Worm (Caenorhabditis elegans) whole organism, dauer: ENCODE measurements around the gene exc-9.

Experiments used
- unc-62 ChIP-seq: sonication (generic microtip); optimal IDR thresholded peaks from 2 replicates; lab custom pipeline; 2017; ENCODE audit warnings: missing biosample characterization, missing genetic modification reagents, missing genetic modification characterization

The exc-9 gene

DNA sequence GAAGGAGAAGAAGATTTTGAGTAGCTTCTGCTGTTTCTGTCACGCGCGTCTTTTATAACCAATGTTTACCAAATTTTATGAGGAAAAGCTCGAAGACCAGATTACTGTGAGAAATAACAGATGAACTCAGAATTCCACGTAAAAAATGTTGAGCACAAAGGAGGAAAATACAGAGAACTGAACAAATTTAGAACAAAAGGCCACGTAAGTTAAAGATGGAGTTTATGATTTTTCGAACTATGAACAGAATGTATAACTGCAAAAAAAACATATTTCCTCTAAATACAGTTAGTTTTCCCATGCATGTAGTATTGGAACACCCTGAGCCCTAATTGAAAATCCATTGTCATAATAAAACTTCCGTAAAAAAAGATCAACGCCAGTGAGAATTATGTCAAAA is at the start of gene exc-9:
Gene exc-9 (minus strand): TSS at position 101 of the 400 bp plus-strand sequence.
- TF ChIP-seq unc-62: no peak

DNA sequence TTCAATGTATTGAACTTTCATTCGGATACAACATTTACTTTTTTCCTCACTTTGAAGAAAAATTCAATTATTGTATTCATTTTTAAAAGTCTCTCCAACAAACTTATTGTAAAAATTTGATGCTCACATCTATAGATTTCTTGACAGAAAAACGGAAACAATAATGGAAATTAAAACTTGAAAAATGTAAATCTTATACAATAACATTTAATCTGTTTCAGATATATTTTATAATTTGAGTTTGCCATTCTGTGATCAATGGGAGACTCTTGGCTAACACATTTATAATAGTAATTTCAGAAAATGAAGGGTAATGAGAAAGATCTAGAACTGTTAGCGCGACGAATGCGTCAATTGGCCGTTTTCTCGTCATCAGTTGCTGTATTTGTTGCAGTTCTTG is 47.6 kb upstream of the exc-9 start, which contains the start of gene col-115:
Gene col-115 (plus strand): TSS at position 301 of the 400 bp plus-strand sequence.
- TF ChIP-seq unc-62: no peak

DNA sequence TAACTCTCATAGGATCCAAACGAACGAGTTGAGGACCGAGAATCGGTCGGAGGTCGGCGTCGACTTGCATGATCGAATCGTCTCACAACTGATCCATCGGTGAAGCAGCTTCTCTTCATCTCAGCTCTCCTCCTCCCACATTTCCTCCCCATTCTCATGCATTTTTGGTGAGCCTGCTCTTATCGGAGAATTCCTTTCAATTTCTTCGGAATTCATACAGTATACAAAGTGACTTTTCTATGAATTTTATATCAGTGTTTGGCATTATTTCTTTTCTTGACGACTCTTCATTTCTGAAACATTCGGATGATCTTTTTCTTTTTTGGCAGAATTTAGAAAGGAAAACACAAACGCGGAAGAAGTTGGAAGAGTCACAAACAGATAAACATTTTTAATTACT is 46.3 kb upstream of the exc-9 start, which contains the start of gene mec-17:
Gene mec-17 (minus strand): TSS at position 101 of the 400 bp plus-strand sequence.
- TF ChIP-seq unc-62: no peak

DNA sequence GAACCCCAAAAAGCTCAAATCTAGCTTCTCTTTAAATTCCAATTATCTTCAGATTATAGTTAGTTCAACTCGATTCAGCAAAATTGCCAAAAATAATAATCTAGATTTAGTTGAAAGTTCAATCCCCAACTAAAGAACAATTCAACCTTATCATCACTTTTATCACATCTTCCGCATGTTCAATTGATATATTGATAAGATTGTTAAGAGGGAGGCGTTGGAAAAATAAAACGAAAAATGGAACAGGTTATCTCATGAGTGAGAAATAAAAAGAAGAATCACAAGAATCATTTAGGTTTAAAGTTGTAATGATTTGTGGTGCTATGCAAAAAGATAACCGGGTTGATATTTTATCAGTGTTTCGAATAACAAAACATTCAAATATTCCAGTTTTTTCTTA is 44.9 kb upstream of the exc-9 start:
- no peak for TF ChIP-seq unc-62

DNA sequence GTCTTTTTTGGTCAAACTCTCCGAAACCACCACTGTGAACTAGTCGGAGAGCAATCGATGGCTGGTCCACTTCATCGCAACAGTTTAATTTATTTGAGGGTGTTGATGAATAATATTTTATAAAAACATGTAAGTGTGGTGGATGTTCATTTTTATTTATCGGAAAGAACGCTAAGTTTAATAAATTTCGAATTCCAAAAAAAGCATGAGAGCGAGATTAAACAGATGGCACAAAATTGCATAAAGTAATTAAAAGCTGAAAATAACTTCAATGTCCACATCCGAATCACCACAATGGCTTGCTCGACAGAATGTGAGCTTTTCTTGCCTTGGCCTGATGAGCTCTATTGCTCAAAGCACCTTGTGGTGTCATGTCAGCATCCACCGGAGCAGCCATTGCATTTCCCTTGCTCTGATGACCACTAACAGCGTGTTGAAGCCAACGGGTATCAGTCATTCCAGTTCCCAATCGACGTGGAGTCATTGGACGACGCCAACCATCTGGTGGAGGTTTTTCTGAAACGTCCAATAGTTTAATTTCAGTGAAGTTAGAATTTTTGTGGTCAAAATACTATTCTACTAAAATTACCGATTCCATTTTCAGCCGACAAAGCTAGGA is 43.0 kb upstream of the exc-9 start:
- no peak for TF ChIP-seq unc-62

DNA sequence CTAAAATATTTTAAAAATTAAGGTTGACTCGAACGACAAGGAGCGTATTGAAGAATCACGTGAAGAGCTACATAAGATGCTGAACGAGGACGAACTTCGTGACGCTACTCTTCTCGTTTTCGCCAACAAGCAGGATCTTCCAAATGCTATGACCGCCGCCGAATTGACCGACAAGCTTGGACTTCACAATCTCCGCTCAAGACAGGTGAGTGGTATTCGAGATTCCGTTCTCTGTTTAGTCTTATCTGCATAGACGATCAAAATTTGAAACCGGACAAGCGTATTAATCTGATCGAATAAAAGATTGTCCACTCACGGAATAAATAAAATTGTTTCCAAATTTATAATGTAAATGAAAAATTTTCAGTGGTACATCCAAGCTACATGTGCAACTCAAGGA is 42.2 kb upstream of the exc-9 start:
- TF ChIP-seq unc-62: no peak

DNA sequence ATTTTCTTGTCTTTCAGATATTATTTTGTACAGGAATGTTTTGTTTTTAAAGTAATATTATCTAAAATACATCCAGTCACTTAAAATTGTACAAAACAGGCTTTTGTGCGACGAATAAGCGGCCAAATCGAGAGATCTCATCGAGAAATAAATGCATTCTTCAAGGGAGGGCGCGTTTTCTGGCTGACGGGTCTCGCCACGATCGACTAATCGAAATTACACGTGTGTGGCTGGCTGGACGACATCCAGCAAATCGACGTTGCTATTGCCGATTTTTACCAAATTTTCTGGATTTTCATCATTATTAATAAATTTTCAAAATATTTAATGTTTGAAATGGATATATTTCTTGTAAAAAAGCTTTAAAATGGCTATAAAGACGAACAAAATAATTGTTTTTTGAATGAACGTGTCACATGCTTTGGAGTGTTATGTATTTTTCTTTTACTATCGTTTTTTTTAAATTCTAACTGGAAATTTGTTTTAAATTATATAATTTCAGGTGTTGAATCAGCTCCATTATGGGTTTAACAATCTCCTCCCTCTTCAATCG is 41.3 kb upstream of the exc-9 start, which contains the start of gene arf-5:
Gene arf-5 (plus strand): TSS at position 503 of the 553 bp plus-strand sequence.
- TF ChIP-seq unc-62: no peak

DNA sequence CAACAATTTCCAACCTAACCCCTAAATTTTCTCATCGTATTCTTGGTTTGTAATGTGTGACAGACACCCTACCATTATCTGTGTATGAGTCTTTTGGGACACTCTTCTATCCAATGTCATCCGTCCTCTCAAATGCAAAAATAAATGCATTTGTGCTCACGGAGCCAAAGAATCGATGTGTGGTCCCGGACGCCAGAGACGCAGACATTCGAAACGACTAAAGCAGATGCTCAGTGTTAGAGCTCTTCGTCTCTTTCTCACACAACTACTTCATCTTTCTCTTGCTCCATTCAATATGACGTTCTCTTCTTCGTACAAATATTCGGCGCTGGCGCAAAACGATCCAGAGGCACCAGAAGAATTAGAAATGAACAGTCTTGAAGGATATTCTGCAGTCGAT is 38.8 kb upstream of the exc-9 start, which contains the start of gene unc-24:
Gene unc-24 (plus strand): TSS at position 283 of the 400 bp plus-strand sequence.
- no peak for TF ChIP-seq unc-62

DNA sequence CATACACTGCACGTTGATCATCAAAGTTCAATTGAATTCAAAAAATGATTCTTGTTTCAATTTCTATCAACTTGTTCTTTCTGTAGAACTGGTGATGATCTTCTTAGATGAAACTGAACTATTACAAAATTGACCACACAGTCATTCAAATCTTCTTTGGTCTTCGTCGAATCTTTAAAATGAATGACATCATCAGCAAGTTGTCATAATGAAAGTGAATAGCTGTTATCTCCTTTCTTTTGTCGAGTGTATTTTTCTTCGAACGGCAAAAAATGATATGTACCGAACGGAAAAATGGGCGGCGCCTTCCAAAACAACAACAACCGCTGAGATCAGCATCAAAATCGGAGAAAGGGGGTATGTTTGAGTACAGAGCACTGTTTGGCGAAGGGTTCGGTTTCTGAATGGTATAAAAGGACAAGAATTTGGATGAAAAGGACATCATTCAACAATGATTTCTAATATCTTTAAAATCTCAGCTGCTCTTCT is 36.7 kb upstream of the exc-9 start, which contains the start of gene ora-1:
Gene ora-1 (plus strand): TSS at position 439 of the 489 bp plus-strand sequence.
- no peak for TF ChIP-seq unc-62

DNA sequence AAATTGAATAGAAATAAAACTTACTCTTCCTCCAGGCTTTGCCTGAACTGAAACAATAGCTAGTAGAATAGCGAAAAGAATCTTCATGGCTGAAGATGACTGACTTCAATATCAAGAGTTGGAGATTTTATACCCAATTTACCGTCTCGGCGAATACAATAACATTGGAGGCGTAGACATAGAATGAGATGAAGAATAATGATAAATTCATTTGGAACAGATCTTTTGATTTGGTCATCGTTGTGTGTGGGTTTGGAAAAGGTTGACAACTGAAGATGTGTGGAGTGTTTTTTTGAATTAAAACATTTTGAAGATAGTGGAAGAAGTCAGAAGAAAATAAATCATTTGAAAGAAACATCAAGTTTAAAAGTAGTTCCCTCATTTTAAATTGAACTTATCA is 35.4 kb upstream of the exc-9 start, which contains the start of gene F57H12.6:
Gene F57H12.6 (minus strand): TSS at position 101 of the 400 bp plus-strand sequence.
- no peak for TF ChIP-seq unc-62

DNA sequence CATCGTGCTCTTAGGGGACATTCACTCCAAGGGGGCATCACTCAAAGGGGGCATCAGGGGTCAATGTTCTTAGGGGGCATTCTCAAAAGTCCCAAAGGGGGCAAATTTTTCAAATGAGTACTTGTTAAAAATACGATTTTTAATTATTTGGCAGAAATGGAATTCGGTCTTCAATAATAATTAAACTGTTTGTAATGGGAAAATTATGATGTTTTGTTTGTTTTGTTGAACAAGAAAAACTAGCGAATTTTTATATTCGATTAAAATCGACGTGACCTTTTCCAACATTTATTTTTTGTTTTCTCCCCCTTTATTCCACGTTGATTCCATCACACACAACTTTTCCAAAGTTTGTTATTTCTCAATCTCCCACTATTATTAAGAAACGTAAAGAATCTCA is 26.2 kb upstream of the exc-9 start, which contains the start of gene F57H12.5:
Gene F57H12.5 (plus strand): TSS at position 301 of the 400 bp plus-strand sequence.
- no peak for TF ChIP-seq unc-62

DNA sequence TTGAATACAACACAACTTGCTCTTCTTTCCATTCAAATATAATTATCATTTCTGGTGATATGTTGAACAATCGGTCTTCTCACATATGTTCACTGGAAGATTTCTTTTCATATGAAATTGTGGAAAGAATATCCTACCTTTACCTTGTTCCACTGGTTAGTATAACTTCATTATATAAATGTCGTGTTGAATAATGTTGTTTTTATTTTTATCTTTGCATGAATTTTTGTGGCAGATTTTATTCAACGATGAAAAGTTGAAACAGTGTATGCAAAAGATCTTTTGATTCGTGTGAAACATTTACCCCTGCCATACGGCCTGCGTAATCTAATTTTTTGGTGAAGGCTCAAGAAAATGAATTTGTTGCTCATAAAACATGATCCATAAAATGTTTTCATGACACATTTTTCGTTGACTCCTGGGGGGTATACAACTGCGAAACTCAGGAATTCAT is 21.1 kb upstream of the exc-9 start:
- no peak for TF ChIP-seq unc-62

DNA sequence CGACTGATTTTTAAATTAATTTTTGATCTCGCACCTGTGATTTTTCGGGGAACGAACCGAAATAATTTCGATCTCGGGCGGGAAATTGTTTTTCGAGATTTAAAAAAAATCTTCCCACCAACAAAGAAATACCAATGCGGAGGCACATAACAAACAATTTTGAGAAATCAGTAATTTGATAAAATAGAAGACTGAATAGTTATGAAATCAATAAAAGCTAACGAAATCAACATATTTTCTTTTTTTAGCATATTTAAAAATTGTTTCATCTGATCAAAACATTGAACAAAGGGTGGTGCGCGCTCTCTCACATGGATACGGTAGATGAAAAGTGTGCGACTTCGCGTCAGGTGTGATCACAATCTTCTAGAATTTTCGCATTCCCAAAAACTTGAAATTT is 17.3 kb upstream of the exc-9 start:
- no peak for TF ChIP-seq unc-62

DNA sequence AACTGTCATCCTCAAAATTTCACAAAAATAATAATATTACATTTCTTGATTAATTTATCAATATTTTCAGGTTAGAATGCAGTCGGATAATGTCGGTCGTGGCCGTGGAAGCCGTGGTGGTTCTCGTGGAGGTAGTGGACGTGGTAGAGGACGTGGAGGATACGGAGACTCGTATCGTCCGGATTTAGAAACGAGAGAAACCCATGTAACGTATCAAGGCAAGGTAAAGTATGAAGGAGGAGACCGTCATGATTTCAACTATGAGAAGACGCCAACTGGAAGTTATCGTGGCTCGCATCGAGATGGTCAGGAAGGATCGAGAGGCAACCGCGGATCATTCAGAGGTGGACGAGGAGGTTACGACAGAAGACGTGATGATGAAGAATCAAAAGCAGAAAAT is 16.7 kb upstream of the exc-9 start, which contains the start of gene frpr-10:
Gene frpr-10 (plus strand): TSS at position 301 of the 400 bp plus-strand sequence.
- TF ChIP-seq unc-62: no peak

DNA sequence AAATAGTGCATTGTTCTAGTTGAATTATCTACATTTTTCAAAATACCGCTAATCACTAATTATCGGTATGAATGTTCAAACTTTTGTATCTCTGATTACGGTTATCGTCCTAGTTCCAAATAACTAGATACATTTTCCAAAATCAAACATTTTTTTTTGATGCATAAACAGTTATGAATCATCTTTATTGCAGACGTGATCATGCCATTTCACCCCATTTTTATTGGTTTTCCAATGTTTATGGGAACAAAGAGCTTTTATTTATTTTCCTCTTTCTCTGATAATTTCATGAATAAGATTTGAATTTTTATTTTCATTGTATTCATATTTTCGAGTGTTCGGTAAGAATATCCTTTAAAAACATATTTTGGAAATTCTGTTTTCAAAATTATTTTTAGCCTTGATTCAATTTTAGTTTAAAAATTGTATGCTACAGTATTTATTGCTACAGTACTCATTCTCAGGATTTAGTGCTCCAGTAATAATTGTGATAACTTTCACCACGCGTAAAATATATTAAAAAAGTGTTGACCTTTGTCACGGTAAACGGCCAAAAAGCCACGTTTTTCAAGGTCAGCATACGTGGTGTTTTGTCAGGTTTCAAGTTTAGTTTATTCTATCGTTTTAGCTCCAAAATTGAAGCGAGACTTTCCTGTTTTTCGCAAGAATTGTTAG is 16.0 kb upstream of the exc-9 start, which contains the start of gene csr-1:
Gene csr-1 (plus strand): TSS at position 625 of the 675 bp plus-strand sequence.
- TF ChIP-seq unc-62: no peak

DNA sequence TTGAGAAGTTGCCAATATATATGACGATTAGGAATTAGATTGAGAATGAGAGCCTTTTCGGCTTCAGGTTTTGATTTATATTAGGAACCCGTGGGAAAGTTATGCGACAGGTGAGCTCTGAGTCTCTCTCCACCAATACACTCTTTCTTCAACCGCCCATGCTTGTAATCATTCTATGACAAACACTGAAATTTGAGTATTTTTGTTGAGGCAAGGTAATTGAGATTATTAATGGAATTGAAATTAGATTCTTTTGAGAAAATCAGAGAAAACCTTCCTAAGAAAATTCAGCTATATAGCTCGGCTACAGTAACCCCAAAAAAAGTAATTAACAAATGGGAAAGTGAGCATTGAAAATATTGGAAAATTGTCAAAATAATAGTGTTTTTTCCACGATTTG is 15.0 kb upstream of the exc-9 start, which contains the start of gene ceh-19:
Gene ceh-19 (minus strand): TSS at position 101 of the 400 bp plus-strand sequence.
- no peak for TF ChIP-seq unc-62

DNA sequence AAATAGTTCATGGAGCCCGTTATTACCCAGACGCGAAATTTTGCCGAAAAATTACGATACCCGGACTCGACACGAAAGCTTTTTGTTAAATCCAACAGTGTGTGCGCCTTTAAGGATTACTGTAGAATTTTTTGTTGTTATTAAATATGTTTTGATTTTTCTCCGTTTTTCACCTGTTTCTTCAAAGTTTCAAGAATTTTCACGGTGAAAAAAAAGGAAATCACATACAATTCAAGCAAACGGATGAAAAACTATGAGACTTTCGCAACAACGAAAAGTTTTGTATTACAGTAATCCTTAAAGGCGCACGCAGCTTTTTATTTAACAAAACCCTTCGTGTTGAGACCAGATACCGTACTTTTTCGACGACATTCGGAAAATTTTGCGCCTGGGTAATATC is 13.2 kb upstream of the exc-9 start:
- no peak for TF ChIP-seq unc-62
